Fruit fly (Drosophila melanogaster): ENCODE results near the gene CG3457.

Gene CG3457

dm6 chrX:2166129-2166528 lies 21.5 kb upstream of the CG3457 start (continued):
- TF ChIP-seq net (GFP tag; optimal IDR thresholded peaks at IDR 0.05) (peak; percentile 43), CG6163 (GFP tag; IDR thresholded peaks at IDR 0.05) (peak; percentile 83), dsx (GFP tag; optimal IDR thresholded peaks at IDR 0.05; ENCODE audit: poor library complexity, severe bottlenecking) (no peak), CG6792 (GFP tag; optimal IDR thresholded peaks at IDR 0.05) (no peak), Hr38 (GFP tag; optimal IDR thresholded peaks at IDR 0.05) (no peak), eg (GFP tag; IDR thresholded peaks at IDR 0.05) (peak; percentile 90), fd85E (GFP tag; optimal IDR thresholded peaks at IDR 0.05) (no peak), achi (GFP tag; optimal IDR thresholded peaks at IDR 0.05) (peak; percentile 40), Sox15 (GFP tag; optimal IDR thresholded peaks at IDR 0.05) (no peak), CG10631 (GFP tag; optimal IDR thresholded peaks at IDR 0.05) (peak; percentile 10), CG15336 (GFP tag; IDR thresholded peaks at IDR 0.05) (peak; percentile 89), CG8319 (GFP tag; optimal IDR thresholded peaks at IDR 0.05) (no peak), dac (GFP tag; optimal IDR thresholded peaks at IDR 0.05) (peak; percentile 48), CG3032 (tag; optimal IDR thresholded peaks at IDR 0.05) (no peak), Eip75B (GFP tag; optimal IDR thresholded peaks at IDR 0.05) (no peak), CG4318 (GFP tag; optimal IDR thresholded peaks at IDR 0.05) (peak; percentile 58), Ets96B (tag; optimal IDR thresholded peaks at IDR 0.05) (no peak), Blimp-1 (GFP tag; optimal IDR thresholded peaks at IDR 0.05) (no peak), ss (GFP tag; optimal IDR thresholded peaks at IDR 0.05) (no peak)

- TF ChIP-seq CG10669 (GFP tag; optimal IDR thresholded peaks at IDR 0.05), result no peak
- no peak for TF ChIP-seq Blimp-1 (GFP tag; optimal IDR thresholded peaks at IDR 0.05)
- TF ChIP-seq acj6 (GFP tag; optimal IDR thresholded peaks at IDR 0.05), result no peak
- TF ChIP-seq Sox15 (GFP tag; optimal IDR thresholded peaks at IDR 0.05), result no peak
- no peak for TF ChIP-seq net (GFP tag; optimal IDR thresholded peaks at IDR 0.05)
- no peak for TF ChIP-seq fkh (GFP tag; optimal IDR thresholded peaks at IDR 0.05)
- TF ChIP-seq achi (GFP tag; optimal IDR thresholded peaks at IDR 0.05), result no peak
- TF ChIP-seq eg (GFP tag; IDR thresholded peaks at IDR 0.05), result no peak
- no peak for TF ChIP-seq CG3919 (GFP tag; optimal IDR thresholded peaks at IDR 0.05)
- TF ChIP-seq fd85E (GFP tag; optimal IDR thresholded peaks at IDR 0.05), result no peak
- no peak for TF ChIP-seq dsx (GFP tag; optimal IDR thresholded peaks at IDR 0.05; ENCODE audit: poor library complexity, severe bottlenecking)
- no peak for TF ChIP-seq CG6163 (GFP tag; IDR thresholded peaks at IDR 0.05)
- no peak for TF ChIP-seq CG6854 (GFP tag; optimal IDR thresholded peaks at IDR 0.05)
- no peak for TF ChIP-seq Sox102F (GFP tag; optimal IDR thresholded peaks at IDR 0.05)
- no peak for TF ChIP-seq vri (GFP tag; optimal IDR thresholded peaks at IDR 0.05)
- no peak for TF ChIP-seq Eip93F (GFP tag; optimal IDR thresholded peaks at IDR 0.05)
- no peak for TF ChIP-seq CG8319 (GFP tag; optimal IDR thresholded peaks at IDR 0.05)
- TF ChIP-seq spab (GFP tag; optimal IDR thresholded peaks at IDR 0.05), result no peak
These were observed 19.0 kb upstream of the CG3457 start for dm6 chrX:2168485-2169199.

DNA sequence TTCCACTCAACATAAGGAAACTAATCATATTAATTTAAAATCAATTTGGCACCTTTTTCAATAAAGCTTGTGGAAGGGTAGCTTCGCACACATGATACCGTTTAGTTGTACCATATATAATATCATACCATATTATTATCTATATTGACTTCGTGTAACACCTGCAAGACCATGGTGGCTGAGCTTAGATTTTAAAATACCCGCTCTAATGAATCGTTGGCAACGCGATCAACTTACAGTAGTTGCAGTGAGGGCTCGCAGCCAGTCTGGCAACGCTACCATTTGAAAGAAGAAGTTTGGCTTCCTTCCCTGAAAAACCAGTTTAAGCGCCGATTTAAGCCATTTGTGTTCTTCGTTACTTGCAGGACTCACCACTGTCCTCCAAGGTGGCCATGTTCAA lies 17.2 kb upstream of the CG3457 start:
- TF ChIP-seq cyc (GFP tag; optimal IDR thresholded peaks at IDR 0.05) (no peak), CG9139 (GFP tag; optimal IDR thresholded peaks at IDR 0.05) (no peak), eg (GFP tag; IDR thresholded peaks at IDR 0.05) (no peak), CG6163 (GFP tag; IDR thresholded peaks at IDR 0.05) (no peak), CG3032 (tag; optimal IDR thresholded peaks at IDR 0.05) (no peak), Hr4 (GFP tag; optimal IDR thresholded peaks at IDR 0.05) (no peak)

dm6 chrX:2172420-2172827 lies 15.2 kb upstream of the CG3457 start, which contains the start of gene ND-B14.5A:
Gene ND-B14.5A, plus strand, starts transcription at chrX:2172526.
- TF ChIP-seq esn (GFP tag; optimal IDR thresholded peaks at IDR 0.05), result peak; percentile 23
- no peak for TF ChIP-seq Sox102F (GFP tag; optimal IDR thresholded peaks at IDR 0.05)

Data from whole organism, prepupa.